Fruit fly (Drosophila melanogaster) whole organism, embryonic: ENCODE results near the gene CG7386.

Source experiments
- ATbp ChIP-seq: fragments of 200-800 bp; sonication (Bioruptor generic); optimal IDR thresholded peaks from 2 replicates; lab custom pipeline; 2017; ENCODE audit warnings: missing biosample characterization, mild to moderate bottlenecking, missing genetic modification characterization, missing genetic modification reagents
- Atf3 ChIP-seq: fragments of 200-800 bp; sonication (Bioruptor generic); optimal IDR thresholded peaks from 3 replicates; lab custom pipeline; 2016; ENCODE audit warnings: missing biosample characterization, missing genetic modification characterization
- BtbVII ChIP-seq: fragments of 200-800 bp; sonication (Bioruptor generic); optimal IDR thresholded peaks from 3 replicates; lab custom pipeline; 2017; ENCODE audit warnings: missing biosample characterization, mild to moderate bottlenecking, missing genetic modification characterization
- C15 ChIP-seq: fragments of 200-800 bp; sonication (Bioruptor generic); IDR thresholded peaks from 3 replicates; pipeline ENCODE4 v1.3.6; 2022; ENCODE audit warnings: missing biosample characterization, missing genetic modification characterization
- CG10147 ChIP-seq: fragments of 200-800 bp; sonication (Bioruptor generic); optimal IDR thresholded peaks from 2 replicates; lab custom pipeline; 2019; ENCODE audit warnings: missing biosample characterization, mild to moderate bottlenecking, missing genetic modification characterization, moderate library complexity
- CG10366 ChIP-seq: fragments of 200-800 bp; sonication (Bioruptor generic); IDR thresholded peaks from 2 replicates; pipeline ENCODE4 v1.3.6; 2022; ENCODE audit warnings: missing biosample characterization, missing genetic modification characterization
- CG10462 ChIP-seq: fragments of 200-800 bp; sonication (Bioruptor generic); optimal IDR thresholded peaks from 2 replicates; lab custom pipeline; 2016; ENCODE audit warnings: missing biosample characterization, missing genetic modification characterization
- CG10565 ChIP-seq: fragments of 200-800 bp; sonication (Bioruptor generic); optimal IDR thresholded peaks from 3 replicates; lab custom pipeline; 2016; ENCODE audit warnings: missing biosample characterization, mild to moderate bottlenecking, missing genetic modification characterization
- CG11085 ChIP-seq: fragments of 200-800 bp; sonication (Bioruptor generic); IDR thresholded peaks from 2 replicates; pipeline ENCODE4 v1.3.6; 2022; ENCODE audit warnings: missing biosample characterization, missing genetic modification characterization
- CG11247 ChIP-seq: fragments of 200-800 bp; sonication (Bioruptor generic); IDR thresholded peaks from 2 replicates; pipeline ENCODE4 v1.3.6; 2022; ENCODE audit warnings: missing biosample characterization, missing genetic modification characterization
- CG13287 ChIP-seq: fragments of 200-800 bp; sonication (Bioruptor generic); IDR thresholded peaks from 2 replicates; pipeline ENCODE4 v1.3.6; 2022; ENCODE audit warnings: missing biosample characterization, missing genetic modification characterization; ENCODE audit not compliant: partially characterized antibody
- CG13775 ChIP-seq: fragments of 200-800 bp; sonication (Bioruptor generic); optimal IDR thresholded peaks from 3 replicates; lab custom pipeline; 2017; ENCODE audit warnings: missing biosample characterization, mild to moderate bottlenecking, missing genetic modification characterization
- CG14860 ChIP-seq: fragments of 200-800 bp; sonication (Bioruptor generic); IDR thresholded peaks from 3 replicates; pipeline ENCODE4 v1.3.6; 2022; ENCODE audit warnings: missing biosample characterization, missing genetic modification characterization; ENCODE audit not compliant: partially characterized antibody
- CG15479 ChIP-seq: fragments of 200-800 bp; sonication (Bioruptor generic); optimal IDR thresholded peaks from 3 replicates; lab custom pipeline; 2019; ENCODE audit warnings: missing biosample characterization, mild to moderate bottlenecking, missing genetic modification characterization, moderate library complexity
- CG1647 ChIP-seq: fragments of 200-800 bp; sonication (Bioruptor generic); optimal IDR thresholded peaks from 3 replicates; lab custom pipeline; 2016; ENCODE audit warnings: missing biosample characterization, missing genetic modification characterization
- CG16813 ChIP-seq: fragments of 200-800 bp; sonication (Bioruptor generic); IDR thresholded peaks from 3 replicates; pipeline ENCODE4 v1.3.6; 2022; ENCODE audit warnings: missing biosample characterization, missing genetic modification characterization; ENCODE audit not compliant: partially characterized antibody
- CG43689 ChIP-seq: fragments of 200-800 bp; sonication (Bioruptor generic); IDR thresholded peaks from 2 replicates; pipeline ENCODE4 v1.3.6; 2022; ENCODE audit warnings: missing biosample characterization, missing genetic modification characterization
- CG6689 ChIP-seq: fragments of 200-800 bp; sonication (Bioruptor generic); IDR thresholded peaks from 2 replicates; pipeline ENCODE4 v1.3.6; 2022; ENCODE audit warnings: missing biosample characterization, missing genetic modification characterization
- CG7928 ChIP-seq: fragments of 200-800 bp; sonication (Bioruptor generic); optimal IDR thresholded peaks from 2 replicates; lab custom pipeline; 2017; ENCODE audit warnings: missing biosample characterization, mild to moderate bottlenecking, missing genetic modification characterization
- CG8089 ChIP-seq: fragments of 200-800 bp; sonication (Bioruptor generic); optimal IDR thresholded peaks from 3 replicates; lab custom pipeline; 2016; ENCODE audit warnings: missing biosample characterization, missing genetic modification characterization
- CG9876 ChIP-seq: fragments of 200-800 bp; sonication (Bioruptor generic); optimal IDR thresholded peaks from 2 replicates; lab custom pipeline; 2016; ENCODE audit warnings: missing biosample characterization, missing genetic modification characterization
- CG9932 ChIP-seq: fragments of 200-800 bp; sonication (Bioruptor generic); IDR thresholded peaks from 2 replicates; pipeline ENCODE4 v1.3.6; 2022; ENCODE audit warnings: missing biosample characterization, missing genetic modification characterization
- CkIIα-i1 ChIP-seq: fragments of 200-800 bp; sonication (Bioruptor generic); IDR thresholded peaks from 2 replicates; pipeline ENCODE4 v1.3.6; 2022; ENCODE audit warnings: missing biosample characterization, missing genetic modification characterization
- D ChIP-seq, 2 experiments: fragments of 200-800 bp in 1 of 2; fragments of >200 bp in 1 of 2; sonication (Bioruptor generic) in 1 of 2; optimal IDR thresholded peaks; 2 replicates in 1 of 2; 3 replicates in 1 of 2; lab custom pipeline; 2017; ENCODE audit warnings: mild to moderate bottlenecking in 1 of 2, missing biosample characterization in 1 of 2, missing genetic modification characterization in 1 of 2, missing genetic modification reagents in 1 of 2
- Dek ChIP-seq: fragments of 200-800 bp; sonication (Bioruptor generic); optimal IDR thresholded peaks from 3 replicates; lab custom pipeline; 2019; ENCODE audit warnings: missing biosample characterization, mild to moderate bottlenecking, missing genetic modification characterization, moderate library complexity
- E2f1 ChIP-seq: fragments of 200-800 bp; sonication (Bioruptor generic); IDR thresholded peaks from 2 replicates; pipeline ENCODE4 v1.3.6; 2022; ENCODE audit warnings: missing biosample characterization, missing genetic modification characterization
- E2f2 ChIP-seq: fragments of 200-800 bp; sonication (Bioruptor generic); IDR thresholded peaks from 2 replicates; pipeline ENCODE4 v1.3.6; 2022; ENCODE audit warnings: missing biosample characterization, missing genetic modification characterization
- Hr3 ChIP-seq: fragments of 200-800 bp; sonication (Bioruptor generic); optimal IDR thresholded peaks from 3 replicates; lab custom pipeline; 2016; ENCODE audit warnings: missing biosample characterization, missing genetic modification characterization
- Neu2 ChIP-seq: fragments of 200-800 bp; sonication (Bioruptor generic); optimal IDR thresholded peaks from 3 replicates; lab custom pipeline; 2016; ENCODE audit warnings: missing biosample characterization, missing genetic modification characterization, borderline replicate concordance
- Sin3A ChIP-seq: fragments of >200 bp; optimal IDR thresholded peaks from 2 replicates; lab custom pipeline; 2018
- Sry-β ChIP-seq: fragments of 200-800 bp; sonication (Bioruptor generic); optimal IDR thresholded peaks from 2 replicates; lab custom pipeline; 2018; ENCODE audit warnings: missing biosample characterization, mild to moderate bottlenecking, missing genetic modification characterization, moderate library complexity
- Trl ChIP-seq, 3 experiments: fragments of >200 bp in 2 of 3; fragments of 200-800 bp in 1 of 3; sonication (Bioruptor generic) in 1 of 3; optimal IDR thresholded peaks; 2 replicates in 1 of 3; 3 replicates in 2 of 3; lab custom pipeline; 2016 to 2017; ENCODE audit warnings: missing biosample characterization in 1 of 3, missing genetic modification characterization in 1 of 3
- cas ChIP-seq: fragments of 200-800 bp; sonication (Bioruptor generic); IDR thresholded peaks from 2 replicates; pipeline ENCODE4 v1.3.6; 2022; ENCODE audit warnings: missing biosample characterization, missing genetic modification characterization
- crc ChIP-seq: fragments of 200-800 bp; sonication (Bioruptor generic); optimal IDR thresholded peaks from 2 replicates; lab custom pipeline; 2016; ENCODE audit warnings: missing biosample characterization, missing genetic modification characterization
- dati ChIP-seq: fragments of 200-800 bp; sonication (Bioruptor generic); IDR thresholded peaks from 2 replicates; pipeline ENCODE4 v1.3.6; 2022; ENCODE audit warnings: missing biosample characterization, missing genetic modification characterization
- exex ChIP-seq: fragments of 200-800 bp; sonication (Bioruptor generic); optimal IDR thresholded peaks from 4 replicates; lab custom pipeline; 2018; ENCODE audit warnings: missing biosample characterization, mild to moderate bottlenecking, missing genetic modification characterization, moderate library complexity
- eyg ChIP-seq: fragments of 200-800 bp; sonication (Bioruptor generic); optimal IDR thresholded peaks from 3 replicates; lab custom pipeline; 2016; ENCODE audit warnings: missing biosample characterization, missing genetic modification characterization
- ftz-f1 ChIP-seq: fragments of 200-800 bp; sonication (Bioruptor generic); optimal IDR thresholded peaks from 2 replicates; lab custom pipeline; 2016; ENCODE audit warnings: missing biosample characterization, missing genetic modification characterization
- gfzf ChIP-seq: fragments of 200-800 bp; sonication (Bioruptor generic); optimal IDR thresholded peaks from 2 replicates; lab custom pipeline; 2016; ENCODE audit warnings: missing biosample characterization, mild to moderate bottlenecking, missing genetic modification characterization, moderate library complexity
- lmd ChIP-seq: fragments of 200-800 bp; sonication (Bioruptor generic); IDR thresholded peaks from 2 replicates; pipeline ENCODE4 v1.3.6; 2022; ENCODE audit warnings: missing biosample characterization, missing genetic modification characterization
- onecut ChIP-seq: fragments of 200-800 bp; sonication (Bioruptor generic); IDR thresholded peaks from 2 replicates; pipeline ENCODE4 v1.3.6; 2022; ENCODE audit warnings: missing biosample characterization, missing genetic modification characterization
- pita ChIP-seq: fragments of 200-800 bp; sonication (Bioruptor generic); optimal IDR thresholded peaks from 2 replicates; lab custom pipeline; 2017; ENCODE audit warnings: missing biosample characterization, mild to moderate bottlenecking, missing genetic modification characterization
- pros ChIP-seq: fragments of 200-800 bp; sonication (Bioruptor generic); optimal IDR thresholded peaks from 3 replicates; lab custom pipeline; 2019; ENCODE audit warnings: missing biosample characterization, mild to moderate bottlenecking, missing genetic modification characterization, moderate library complexity
- sim ChIP-seq: fragments of 200-800 bp; sonication (Bioruptor generic); IDR thresholded peaks from 2 replicates; pipeline ENCODE4 v1.3.6; 2022; ENCODE audit warnings: missing biosample characterization, missing genetic modification characterization
- sob ChIP-seq: fragments of 200-800 bp; sonication (Bioruptor generic); IDR thresholded peaks from 2 replicates; pipeline ENCODE4 v1.3.6; 2022; ENCODE audit warnings: missing biosample characterization, missing genetic modification characterization
- ssp ChIP-seq: fragments of 200-800 bp; sonication (Bioruptor generic); IDR thresholded peaks from 2 replicates; pipeline ENCODE4 v1.3.6; 2022; ENCODE audit warnings: missing biosample characterization, missing genetic modification characterization
- tll ChIP-seq, 2 experiments: fragments of 200-800 bp in 1 of 2; fragments of >200 bp in 1 of 2; sonication (Bioruptor generic) in 1 of 2; optimal IDR thresholded peaks; 2 replicates each; lab custom pipeline; 2017 to 2019; ENCODE audit warnings: missing biosample characterization in 2 of 2, missing genetic modification characterization in 2 of 2, mild to moderate bottlenecking in 1 of 2, moderate library complexity in 1 of 2
- tna ChIP-seq: fragments of 200-800 bp; sonication (Bioruptor generic); IDR thresholded peaks from 2 replicates; pipeline ENCODE4 v1.3.6; 2022; ENCODE audit warnings: missing biosample characterization, missing genetic modification characterization; ENCODE audit not compliant: partially characterized antibody
- toy ChIP-seq: fragments of 200-800 bp; sonication (Bioruptor generic); IDR thresholded peaks from 2 replicates; pipeline ENCODE4 v1.3.6; 2022; ENCODE audit warnings: missing biosample characterization, missing genetic modification characterization
- twi ChIP-seq: fragments of 200-800 bp; optimal IDR thresholded peaks from 2 replicates; lab custom pipeline; 2019; ENCODE audit warnings: missing biosample characterization, mild to moderate bottlenecking, missing genetic modification characterization, moderate library complexity

Gene CG7386

DNA sequence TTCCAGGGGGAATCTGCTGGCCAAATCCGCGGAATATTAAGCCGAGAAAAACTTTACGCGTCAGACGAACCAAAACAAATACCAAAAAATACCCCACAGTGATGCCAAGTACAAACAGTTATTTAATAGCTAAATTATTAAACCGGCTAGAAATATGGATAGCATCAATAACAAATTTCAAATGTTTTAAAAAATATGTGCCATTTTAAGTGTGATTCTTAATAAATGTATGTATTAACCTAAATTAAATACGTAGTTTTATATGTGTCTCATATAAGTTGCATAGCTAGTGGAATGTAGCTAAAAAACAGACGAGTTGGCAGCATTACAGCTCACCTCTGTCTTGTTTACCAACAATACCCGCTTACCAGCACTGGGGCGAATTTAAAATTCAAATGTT lies 7.8 kb upstream of the CG7386 start, which contains the start of gene CG10274 (continued):
- TF ChIP-seq Sry-β (GFP tag; lab: Kevin White, UChicago): peak; percentile 100
- peak; percentile 36 for TF ChIP-seq CG8089 (GFP tag; lab: Kevin White, UChicago)
- peak; percentile 80 for TF ChIP-seq lmd (GFP tag; lab: Robert Waterston, UW)
- no peak for TF ChIP-seq dati (GFP tag; lab: Robert Waterston, UW)
- TF ChIP-seq D (optimal IDR thresholded peaks at IDR 0.05; lab: Kevin White, UChicago): no peak
- peak; percentile 29 for TF ChIP-seq D (GFP tag; optimal IDR thresholded peaks at IDR 0.05; lab: Kevin White, UChicago)
- peak; percentile 62 for TF ChIP-seq CG10462 (GFP tag; lab: Kevin White, UChicago)
- peak; percentile 44 for TF ChIP-seq crc (GFP tag; lab: Kevin White, UChicago)
- TF ChIP-seq gfzf (GFP tag; lab: Kevin White, UChicago): peak; percentile 52
- TF ChIP-seq CG10565 (GFP tag; lab: Kevin White, UChicago): peak; percentile 33
- TF ChIP-seq CG9876 (GFP tag; lab: Kevin White, UChicago): peak; percentile 56
- no peak for TF ChIP-seq tna
- TF ChIP-seq CG43689 (GFP tag; lab: Robert Waterston, UW): no peak
- TF ChIP-seq Hr3 (GFP tag; lab: Kevin White, UChicago): peak; percentile 80
- no peak for TF ChIP-seq Trl (optimal IDR thresholded peaks at IDR 0.05; lab: Kevin White, UChicago)
- peak; percentile 71 for TF ChIP-seq Trl (GFP tag; optimal IDR thresholded peaks at IDR 0.05; lab: Kevin White, UChicago)
- TF ChIP-seq CG13287: no peak; the same call in 1 of the 2 replicates
- peak; percentile 50 for TF ChIP-seq CG10366 (GFP tag; lab: Robert Waterston, UW)
- no peak for TF ChIP-seq onecut
- peak; percentile 88 for TF ChIP-seq CG9932 (GFP tag; lab: Robert Waterston, UW)
- peak; percentile 43 for TF ChIP-seq CG11085 (GFP tag; lab: Robert Waterston, UW)
- TF ChIP-seq pita: no peak
- TF ChIP-seq CG15479: no peak
- TF ChIP-seq Dek (tag; lab: Kevin White, UChicago): no peak
- TF ChIP-seq Sin3A: peak; percentile 75
- peak; percentile 83 for TF ChIP-seq CG13775 (GFP tag; lab: Kevin White, UChicago)
- no peak; the same call in 2 of the 3 replicates for TF ChIP-seq C15 (GFP tag; lab: Robert Waterston, UW)
- TF ChIP-seq tll (GFP tag; optimal IDR thresholded peaks at IDR 0.05; lab: Kevin White, UChicago): peak in 1 of 2 experiments; percentile 44
- peak; percentile 67 for TF ChIP-seq CG1647
- no peak for TF ChIP-seq BtbVII
- no peak for TF ChIP-seq CG10147
- no peak for TF ChIP-seq CG14860 (GFP tag; lab: Robert Waterston, UW)
- no peak for TF ChIP-seq ATbp (GFP tag; lab: Kevin White, UChicago)
- TF ChIP-seq twi (tag; lab: Kevin White, UChicago): peak; percentile 70
- TF ChIP-seq pros (GFP tag; lab: Kevin White, UChicago): no peak
- no peak for TF ChIP-seq sim
- no peak for TF ChIP-seq cas (GFP tag; lab: Robert Waterston, UW)
- TF ChIP-seq CG6689 (GFP tag; lab: Robert Waterston, UW): peak; percentile 34; the same call in 1 of the 2 replicates
- TF ChIP-seq CG11247 (GFP tag; lab: Robert Waterston, UW): peak; percentile 59; the same call in 1 of the 2 replicates
- TF ChIP-seq sob (GFP tag; lab: Robert Waterston, UW): peak; percentile 84
- TF ChIP-seq exex: no peak
- TF ChIP-seq E2f1 (GFP tag; lab: Robert Waterston, UW): peak; percentile 63
- no peak for TF ChIP-seq CG16813 (GFP tag; lab: Robert Waterston, UW)
- no peak for TF ChIP-seq toy (GFP tag; lab: Robert Waterston, UW)
- peak; percentile 78 for TF ChIP-seq E2f2
- TF ChIP-seq ssp (GFP tag; lab: Robert Waterston, UW): peak; percentile 53
- TF ChIP-seq ftz-f1: no peak
- no peak for TF ChIP-seq eyg (GFP tag; lab: Kevin White, UChicago)
- TF ChIP-seq CkIIα-i1: no peak
- peak; percentile 18 for TF ChIP-seq CG7928 (GFP tag; lab: Kevin White, UChicago)
- no peak for TF ChIP-seq Neu2 (GFP tag; lab: Kevin White, UChicago)
- TF ChIP-seq Atf3 (GFP tag; lab: Kevin White, UChicago): peak; percentile 59
